Worm (Caenorhabditis elegans) whole organism, mixed stage, embryonic: ENCODE data around the gene F56D5.5.

ENCODE experiments used
- ces-1 ChIP-seq: fragments of 150-350 bp; optimal IDR thresholded peaks from 2 replicates; lab custom pipeline; 2014; ENCODE audit warnings: missing biosample characterization, missing genetic modification reagents, missing genetic modification characterization
- elt-3 ChIP-seq: fragments of 150-350 bp; optimal IDR thresholded peaks from 2 replicates; lab custom pipeline; 2014; ENCODE audit warnings: missing biosample characterization, missing genetic modification characterization
- lin-32 ChIP-seq: fragments of 200-800 bp; sonication (Bioruptor generic); optimal IDR thresholded peaks from 2 replicates; lab custom pipeline; 2018; ENCODE audit warnings: mild to moderate bottlenecking, missing genetic modification characterization, missing compliant biosample characterization
- nhr-76 ChIP-seq: sonication (generic microtip); optimal IDR thresholded peaks from 2 replicates; lab custom pipeline; 2017; ENCODE audit warnings: missing biosample characterization, missing genetic modification characterization
- pha-4 ChIP-seq: fragments of 150-350 bp; optimal IDR thresholded peaks from 2 replicates; lab custom pipeline; 2018; ENCODE audit warnings: missing biosample characterization, missing genetic modification reagents, missing genetic modification characterization
- snpc-4 ChIP-seq: fragments of 150-350 bp; optimal IDR thresholded peaks from 2 replicates; lab custom pipeline; 2014; ENCODE audit warnings: missing biosample characterization, missing genetic modification characterization
- unc-39 ChIP-seq: fragments of 150-350 bp; optimal IDR thresholded peaks from 2 replicates; lab custom pipeline; 2014; ENCODE audit warnings: missing biosample characterization, missing genetic modification characterization
- unc-62 ChIP-seq: fragments of 150-350 bp; optimal IDR thresholded peaks from 2 replicates; lab custom pipeline; 2014; ENCODE audit warnings: missing biosample characterization, missing genetic modification reagents, missing genetic modification characterization

ce11 chrIV:9440880-9441336, 33.0 kb upstream of the F56D5.5 start, which contains the start of gene idh-1:
- TF ChIP-seq nhr-76 (tag; lab: Kevin White, UChicago) (no peak), unc-39 (no peak), pha-4 (tag; lab: Kevin White, UChicago) (no peak), lin-32 (no peak), snpc-4 (no peak), ces-1 (GFP tag; lab: Kevin White, UChicago) (no peak), unc-62 (no peak), elt-3 (tag; lab: Kevin White, UChicago) (no peak)
